Worm (Caenorhabditis elegans) whole organism, L2 larva: Measurements from ENCODE around the gene mrpl-48.

Experiments used
- fos-1 ChIP-seq: fragments of 150-350 bp; optimal IDR thresholded peaks from 2 replicates; lab custom pipeline; 2014; ENCODE audit warnings: missing biosample characterization, missing genetic modification characterization
- nhr-6 ChIP-seq: fragments of 150-350 bp; optimal IDR thresholded peaks from 2 replicates; lab custom pipeline; 2014; ENCODE audit warnings: missing biosample characterization, missing genetic modification characterization
- nhr-77 ChIP-seq: fragments of 150-350 bp; optimal IDR thresholded peaks from 2 replicates; lab custom pipeline; 2014; ENCODE audit warnings: missing biosample characterization, missing genetic modification characterization
- unc-62 ChIP-seq: fragments of 150-350 bp; optimal IDR thresholded peaks from 2 replicates; lab custom pipeline; 2014; ENCODE audit warnings: missing biosample characterization, missing genetic modification reagents, missing genetic modification characterization

DNA sequence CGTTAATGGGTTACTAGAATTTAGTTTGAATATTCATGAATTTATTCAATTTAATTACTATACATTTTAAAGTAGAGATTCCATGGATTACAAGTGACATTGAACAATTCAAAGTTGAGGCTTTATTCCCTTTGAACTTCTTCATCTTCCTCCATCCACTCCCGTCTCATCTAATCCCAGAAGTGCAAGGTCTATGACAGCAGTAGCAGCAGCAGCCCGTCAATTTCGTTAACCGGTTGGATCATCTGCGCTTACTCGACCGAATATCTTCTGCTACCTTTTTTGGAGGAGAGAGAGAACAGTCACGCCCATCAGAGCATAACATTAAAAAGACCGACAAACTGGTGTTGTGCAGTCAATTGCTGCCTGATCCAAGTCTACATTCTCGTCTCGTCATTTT, 23.8 kb downstream of the mrpl-48 start, which contains the start of gene M03E7.2:
- TF ChIP-seq fos-1 (no peak), unc-62 (GFP tag; lab: Kevin White, UChicago) (no peak), nhr-77 (tag; lab: Kevin White, UChicago) (no peak), nhr-6 (no peak)
